Worm (Caenorhabditis elegans) whole organism, L3 larva: ENCODE results near the gene clec-2.

Experiments used
- aly-2 ChIP-seq: fragments of 150-350 bp; optimal IDR thresholded peaks from 2 replicates; lab custom pipeline; 2014; ENCODE audit warnings: missing biosample characterization, missing genetic modification characterization
- ceh-9 ChIP-seq: sonication (generic microtip); optimal IDR thresholded peaks from 2 replicates; lab custom pipeline; 2018; ENCODE audit warnings: missing biosample characterization, missing genetic modification characterization
- elt-2 ChIP-seq: sonication (generic microtip); optimal IDR thresholded peaks from 2 replicates; lab custom pipeline; 2016; ENCODE audit warnings: missing genetic modification reagents, mild to moderate bottlenecking, missing genetic modification characterization, missing compliant biosample characterization
- elt-3 ChIP-seq, 3 experiments: fragments of 150-350 bp in 1 of 3; sonication (generic microtip) in 2 of 3; optimal IDR thresholded peaks; 2 replicates in 2 of 3; 4 replicates in 1 of 3; lab custom pipeline; 2014 to 2017; ENCODE audit warnings: missing biosample characterization in 3 of 3, missing genetic modification characterization in 3 of 3
- lin-15B ChIP-seq: fragments of 150-350 bp; optimal IDR thresholded peaks from 2 replicates; lab custom pipeline; 2014; ENCODE audit warnings: missing biosample characterization, missing genetic modification characterization
- lin-39 ChIP-seq: fragments of 150-350 bp; optimal IDR thresholded peaks from 2 replicates; lab custom pipeline; 2018; ENCODE audit warnings: missing biosample characterization, missing genetic modification reagents, missing genetic modification characterization
- mdl-1 ChIP-seq: fragments of 150-350 bp; optimal IDR thresholded peaks from 2 replicates; lab custom pipeline; 2014; ENCODE audit warnings: missing biosample characterization, missing genetic modification characterization
- nhr-11 ChIP-seq: fragments of 150-350 bp; optimal IDR thresholded peaks from 2 replicates; lab custom pipeline; 2014; ENCODE audit warnings: missing biosample characterization, missing genetic modification characterization
- nhr-237 ChIP-seq: fragments of 150-350 bp; optimal IDR thresholded peaks from 2 replicates; lab custom pipeline; 2014; ENCODE audit warnings: missing biosample characterization, missing genetic modification characterization
- nhr-76 ChIP-seq: fragments of 150-350 bp; sonication (generic microtip); optimal IDR thresholded peaks from 5 replicates; lab custom pipeline; 2014; ENCODE audit warnings: missing biosample characterization, missing genetic modification characterization
- nhr-77 ChIP-seq: fragments of 150-350 bp; optimal IDR thresholded peaks from 2 replicates; lab custom pipeline; 2014; ENCODE audit warnings: missing biosample characterization, missing genetic modification characterization
- pqm-1 ChIP-seq: fragments of 150-350 bp; optimal IDR thresholded peaks from 2 replicates; lab custom pipeline; 2017; ENCODE audit warnings: missing biosample characterization, missing genetic modification characterization, inconsistent platforms

ce11 chrII:3019807-3020206, 3.4 kb downstream of the clec-2 start, which contains the start of gene clec-3:
- TF ChIP-seq lin-39 (tag; lab: Kevin White, UChicago) (no peak), nhr-76 (no peak), nhr-11 (tag; lab: Kevin White, UChicago) (no peak), nhr-77 (tag; lab: Kevin White, UChicago) (no peak), lin-15B (no peak), mdl-1 (tag; lab: Kevin White, UChicago) (no peak), elt-3 (tag; optimal IDR thresholded peaks at IDR 0.05; lab: Kevin White, UChicago) (no peak), ceh-9 (tag; lab: Kevin White, UChicago) (no peak), pqm-1 (no peak), aly-2 (no peak), nhr-237 (no peak), elt-2 (tag; lab: Kevin White, UChicago) (no peak)
